Worm (Caenorhabditis elegans) whole organism, L1 larva: ENCODE results near the gene C25D7.9.
A peak's percentile ranks its signal among the peaks of the same experiment; 100 is the strongest.

Source experiments
- C04F5.9 ChIP-seq: sonication (generic microtip); optimal IDR thresholded peaks from 2 replicates; lab custom pipeline; 2016; ENCODE audit warnings: missing genetic modification characterization, missing compliant biosample characterization
- C34B4.2 ChIP-seq: sonication (generic microtip); optimal IDR thresholded peaks from 2 replicates; lab custom pipeline; 2017; ENCODE audit warnings: mild to moderate bottlenecking, missing genetic modification characterization, missing compliant biosample characterization
- Y116A8C.19 ChIP-seq: sonication (generic microtip); optimal IDR thresholded peaks from 2 replicates; lab custom pipeline; 2016; ENCODE audit warnings: missing compliant biosample characterization, missing genetic modification characterization, borderline replicate concordance
- aha-1 ChIP-seq: fragments of 150-350 bp; optimal IDR thresholded peaks from 2 replicates; lab custom pipeline; 2014; ENCODE audit warnings: missing biosample characterization, missing genetic modification characterization
- alr-1 ChIP-seq: fragments of 200-800 bp; sonication (Bioruptor generic); optimal IDR thresholded peaks from 2 replicates; lab custom pipeline; 2018; ENCODE audit warnings: borderline replicate concordance, mild to moderate bottlenecking, missing genetic modification characterization, missing compliant biosample characterization
- ceh-63 ChIP-seq: fragments of 200-800 bp; sonication (Bioruptor generic); optimal IDR thresholded peaks from 2 replicates; lab custom pipeline; 2018; ENCODE audit warnings: mild to moderate bottlenecking, missing genetic modification characterization, missing compliant biosample characterization
- ceh-8 ChIP-seq: fragments of 200-800 bp; sonication (Bioruptor generic); optimal IDR thresholded peaks from 2 replicates; lab custom pipeline; 2018; ENCODE audit warnings: mild to moderate bottlenecking, missing genetic modification characterization, moderate library complexity, missing compliant biosample characterization
- ceh-82 ChIP-seq, 3 experiments: fragments of 150-350 bp in 1 of 3; sonication (generic microtip) in 2 of 3; optimal IDR thresholded peaks; 2 replicates each; lab custom pipeline; 2014 to 2017; ENCODE audit warnings: missing biosample characterization in 3 of 3, missing genetic modification characterization in 3 of 3
- ceh-88 ChIP-seq: fragments of 200-800 bp; sonication (Bioruptor generic); IDR thresholded peaks from 2 replicates; pipeline ENCODE4 v1.3.6; 2022; ENCODE audit warnings: missing genetic modification characterization, missing compliant biosample characterization
- ces-1 ChIP-seq: fragments of 150-350 bp; optimal IDR thresholded peaks from 2 replicates; lab custom pipeline; 2014; ENCODE audit warnings: missing biosample characterization, missing genetic modification reagents, missing genetic modification characterization
- dpl-1 ChIP-seq, 3 experiments: fragments of 150-350 bp in 2 of 3; sonication (generic microtip) in 1 of 3; optimal IDR thresholded peaks; 2 replicates each; lab custom pipeline; 2014 to 2017; ENCODE audit warnings: missing biosample characterization in 3 of 3, missing genetic modification characterization in 3 of 3, missing genetic modification reagents in 3 of 3
- dsc-1 ChIP-seq: sonication (generic microtip); optimal IDR thresholded peaks from 2 replicates; lab custom pipeline; 2016; ENCODE audit warnings: mild to moderate bottlenecking, missing genetic modification characterization, missing compliant biosample characterization
- efl-1 ChIP-seq, 4 experiments: fragments of 150-350 bp; optimal IDR thresholded peaks in 3 of 4; peaks in 1 of 4; 1 replicate in 1 of 4; 2 replicates in 3 of 4; lab custom pipeline; 2014; ENCODE audit warnings: missing biosample characterization in 2 of 4, missing genetic modification characterization in 2 of 4, missing genetic modification reagents in 2 of 4
- egl-27 ChIP-seq, 2 experiments: fragments of 150-350 bp in 1 of 2; sonication (generic microtip); optimal IDR thresholded peaks; 3 replicates each; lab custom pipeline; 2017 to 2018; ENCODE audit warnings: missing biosample characterization in 2 of 2, missing genetic modification characterization in 2 of 2, missing genetic modification reagents in 2 of 2
- elt-3 ChIP-seq, 6 experiments: fragments of 150-350 bp in 1 of 6; sonication (generic microtip); optimal IDR thresholded peaks; 2 replicates each; lab custom pipeline; 2017 to 2018; ENCODE audit warnings: missing biosample characterization in 6 of 6, missing genetic modification characterization in 6 of 6, inconsistent platforms in 1 of 6
- fkh-10 ChIP-seq: sonication (generic microtip); optimal IDR thresholded peaks from 2 replicates; lab custom pipeline; 2017; ENCODE audit warnings: missing biosample characterization, missing genetic modification reagents, missing genetic modification characterization
- fos-1 ChIP-seq: fragments of 150-350 bp; optimal IDR thresholded peaks from 2 replicates; lab custom pipeline; 2014; ENCODE audit warnings: missing biosample characterization, missing genetic modification characterization
- grh-1 ChIP-seq: fragments of 200-800 bp; sonication (Bioruptor generic); IDR thresholded peaks from 2 replicates; pipeline ENCODE4 v1.3.6; 2022; ENCODE audit warnings: missing genetic modification reagents, missing genetic modification characterization, missing compliant biosample characterization
- hpl-2 ChIP-seq: fragments of 150-350 bp; optimal IDR thresholded peaks from 2 replicates; lab custom pipeline; 2014; ENCODE audit warnings: missing biosample characterization, missing genetic modification reagents, missing genetic modification characterization
- isw-1 ChIP-seq: fragments of 200-800 bp; sonication (Bioruptor generic); IDR thresholded peaks from 2 replicates; pipeline ENCODE4 v1.3.6; 2022; ENCODE audit warnings: missing genetic modification characterization, missing compliant biosample characterization
- lin-14 ChIP-seq: fragments of 200-800 bp; sonication (Bioruptor generic); optimal IDR thresholded peaks from 2 replicates; lab custom pipeline; 2018; ENCODE audit warnings: mild to moderate bottlenecking, missing genetic modification characterization, moderate library complexity, missing compliant biosample characterization
- lin-35 ChIP-seq, 2 experiments: fragments of 150-350 bp; optimal IDR thresholded peaks; 2 replicates each; lab custom pipeline; 2014; ENCODE audit warnings: missing biosample characterization in 2 of 2, missing genetic modification characterization in 2 of 2, missing genetic modification reagents in 2 of 2
- lir-3 ChIP-seq: sonication (generic microtip); optimal IDR thresholded peaks from 2 replicates; lab custom pipeline; 2016; ENCODE audit warnings: mild to moderate bottlenecking, missing genetic modification characterization, moderate library complexity, missing compliant biosample characterization; ENCODE audit not compliant: poor library complexity
- mab-9 ChIP-seq: fragments of 200-800 bp; sonication (Bioruptor generic); IDR thresholded peaks from 2 replicates; pipeline ENCODE4 v1.3.6; 2022; ENCODE audit warnings: missing genetic modification reagents, missing genetic modification characterization, missing compliant biosample characterization
- mef-2 ChIP-seq: fragments of 150-350 bp; optimal IDR thresholded peaks from 2 replicates; lab custom pipeline; 2014; ENCODE audit warnings: missing biosample characterization, missing genetic modification characterization
- mep-1 ChIP-seq: fragments of 150-350 bp; optimal IDR thresholded peaks from 2 replicates; lab custom pipeline; 2014; ENCODE audit warnings: missing biosample characterization, missing genetic modification characterization
- nhr-11 ChIP-seq: fragments of 150-350 bp; optimal IDR thresholded peaks from 2 replicates; lab custom pipeline; 2014; ENCODE audit warnings: missing biosample characterization, missing genetic modification characterization
- nhr-12 ChIP-seq: sonication (generic microtip); optimal IDR thresholded peaks from 2 replicates; lab custom pipeline; 2017; ENCODE audit warnings: missing biosample characterization, missing genetic modification characterization
- nhr-19 ChIP-seq: fragments of 200-800 bp; sonication (Bioruptor generic); conservative IDR thresholded peaks from 2 replicates; pipeline ENCODE4 v1.3.6; 2022; ENCODE audit warnings: missing genetic modification characterization, missing compliant biosample characterization
- nhr-47 ChIP-seq: sonication (generic microtip); optimal IDR thresholded peaks from 2 replicates; lab custom pipeline; 2016; ENCODE audit warnings: mild to moderate bottlenecking, missing genetic modification characterization, moderate library complexity, missing compliant biosample characterization
- pax-3 ChIP-seq: fragments of 200-800 bp; sonication (Bioruptor generic); optimal IDR thresholded peaks from 2 replicates; lab custom pipeline; 2018; ENCODE audit warnings: mild to moderate bottlenecking, missing genetic modification characterization, moderate library complexity, missing compliant biosample characterization
- rnt-1 ChIP-seq: sonication (generic microtip); optimal IDR thresholded peaks from 2 replicates; lab custom pipeline; 2016; ENCODE audit warnings: mild to moderate bottlenecking, missing genetic modification characterization, moderate library complexity, missing compliant biosample characterization
- snu-23 ChIP-seq: sonication (generic microtip); optimal IDR thresholded peaks from 2 replicates; lab custom pipeline; 2016; ENCODE audit warnings: missing genetic modification characterization, missing compliant biosample characterization
- swsn-7 ChIP-seq: sonication (generic microtip); optimal IDR thresholded peaks from 2 replicates; lab custom pipeline; 2016; ENCODE audit warnings: missing genetic modification characterization, missing compliant biosample characterization
- tlp-1 ChIP-seq: fragments of 150-350 bp; optimal IDR thresholded peaks from 2 replicates; lab custom pipeline; 2014; ENCODE audit warnings: missing biosample characterization, missing genetic modification characterization
- unc-30 ChIP-seq: sonication (generic microtip); optimal IDR thresholded peaks from 2 replicates; lab custom pipeline; 2017; ENCODE audit warnings: missing biosample characterization, missing genetic modification characterization
- unc-62 ChIP-seq: fragments of 150-350 bp; optimal IDR thresholded peaks from 2 replicates; lab custom pipeline; 2014; ENCODE audit warnings: missing biosample characterization, missing genetic modification reagents, missing genetic modification characterization
- unc-86 ChIP-seq: sonication (generic microtip); optimal IDR thresholded peaks from 2 replicates; lab custom pipeline; 2016; ENCODE audit warnings: missing genetic modification characterization, missing compliant biosample characterization
- zag-1 ChIP-seq: fragments of 150-350 bp; optimal IDR thresholded peaks from 2 replicates; lab custom pipeline; 2014; ENCODE audit warnings: missing biosample characterization, missing genetic modification characterization
- zip-4 ChIP-seq: fragments of 200-800 bp; sonication (Bioruptor generic); optimal IDR thresholded peaks from 2 replicates; lab custom pipeline; 2018; ENCODE audit warnings: mild to moderate bottlenecking, missing genetic modification characterization, moderate library complexity, missing compliant biosample characterization
- ztf-4 ChIP-seq: fragments of 150-350 bp; optimal IDR thresholded peaks from 2 replicates; lab custom pipeline; 2014; ENCODE audit warnings: missing biosample characterization, missing genetic modification characterization

The C25D7.9 gene

DNA sequence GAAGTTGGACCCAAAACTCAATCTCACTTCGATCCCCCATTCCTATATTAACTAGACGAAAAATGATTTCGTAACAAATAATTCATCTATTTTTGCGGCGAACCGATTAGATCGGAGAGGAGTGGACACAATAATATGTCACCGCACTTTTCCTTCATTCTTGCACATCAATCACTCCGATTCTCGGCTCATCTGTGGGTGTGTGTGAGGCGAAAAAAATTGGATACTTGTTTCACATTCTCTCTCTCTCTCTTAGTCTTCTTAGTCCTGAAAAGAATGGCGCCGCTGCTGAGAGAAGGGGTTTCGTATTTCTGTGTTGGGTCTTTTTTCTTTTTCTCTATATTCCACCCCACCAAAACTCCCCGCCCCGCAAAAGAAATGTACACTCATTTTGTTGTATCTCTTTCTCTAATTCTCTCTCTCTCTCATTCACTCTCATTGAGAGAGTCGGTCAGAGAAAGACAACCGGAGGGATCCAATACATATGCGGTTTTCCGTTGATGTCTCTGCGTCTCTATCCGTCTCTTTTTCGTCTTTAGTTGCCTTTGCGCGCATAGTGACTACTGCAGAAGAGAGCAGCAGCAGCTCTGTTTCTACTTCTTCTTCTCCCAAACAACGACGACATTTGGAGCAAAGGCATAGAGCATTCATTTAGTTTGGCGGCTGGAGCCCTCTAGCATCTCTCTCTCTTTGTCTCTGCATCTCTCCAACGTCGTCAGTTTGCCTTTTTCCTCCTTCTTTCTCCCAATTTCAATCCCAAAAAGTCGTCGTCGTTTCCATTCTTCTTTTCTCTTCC, 6.3 kb downstream of the C25D7.9 start, which contains the start of gene unc-76 (continued):
- TF ChIP-seq dpl-1 (GFP tag; optimal IDR thresholded peaks at IDR 0.05; lab: Kevin White, UChicago) (peak; percentile 49 to 59 (median 57)), pax-3 (peak; percentile 88), mef-2 (tag; lab: Kevin White, UChicago) (peak; percentile 55), rnt-1 (peak; percentile 95), C34B4.2 (tag; lab: Kevin White, UChicago) (no peak), zip-4 (GFP tag; lab: Kevin White, UChicago) (no peak), egl-27 (tag; optimal IDR thresholded peaks at IDR 0.05; lab: Kevin White, UChicago) (peak; percentile 58 to 76), zag-1 (tag; lab: Kevin White, UChicago) (peak; percentile 91), lin-14 (GFP tag; lab: Kevin White, UChicago) (peak; percentile 99), nhr-11 (peak; percentile 63), C04F5.9 (no peak), grh-1 (GFP tag; lab: Robert Waterston, UW) (no peak), isw-1 (GFP tag; lab: Robert Waterston, UW) (peak; percentile 68), nhr-19 (GFP tag; lab: Robert Waterston, UW) (peak; percentile 81), swsn-7 (tag; lab: Kevin White, UChicago) (peak; percentile 90), snu-23 (peak; percentile 90), alr-1 (no peak), dsc-1 (tag; lab: Kevin White, UChicago) (peak; percentile 89), mep-1 (tag; lab: Kevin White, UChicago) (peak; percentile 92), ztf-4 (tag; lab: Kevin White, UChicago) (peak; percentile 53), tlp-1 (tag; lab: Kevin White, UChicago) (no peak), fkh-10 (GFP tag; lab: Kevin White, UChicago) (peak; percentile 56), unc-62 (GFP tag; lab: Kevin White, UChicago) (no peak), ceh-88 (GFP tag; lab: Robert Waterston, UW) (no peak; the same call in 1 of the 2 replicates), unc-30 (no peak), fos-1 (tag; lab: Kevin White, UChicago) (peak; percentile 77), ceh-8 (GFP tag; lab: Kevin White, UChicago) (peak; percentile 58), nhr-12 (tag; lab: Kevin White, UChicago) (no peak), ceh-63 (no peak), lir-3 (tag; lab: Kevin White, UChicago) (peak; percentile 81), hpl-2 (no peak), mab-9 (GFP tag; lab: Robert Waterston, UW) (peak; percentile 74), nhr-47 (tag; lab: Kevin White, UChicago) (peak; percentile 88), ceh-82 (tag; optimal IDR thresholded peaks at IDR 0.05; lab: Kevin White, UChicago) (peak; percentile 49 to 84 (median 70)), Y116A8C.19 (tag; lab: Kevin White, UChicago) (no peak), ces-1 (GFP tag; lab: Kevin White, UChicago) (no peak), unc-86 (tag; lab: Kevin White, UChicago) (peak; percentile 92), elt-3 (tag; optimal IDR thresholded peaks at IDR 0.05; lab: Kevin White, UChicago) (no peak), aha-1 (tag; lab: Kevin White, UChicago) (peak; percentile 7), efl-1 (optimal IDR thresholded peaks at IDR 0.05; lab: Kevin White, UChicago) (peak; percentile 76 to 80), efl-1 (GFP tag; optimal IDR thresholded peaks at IDR 0.05 in 1 of 2; lab: Kevin White, UChicago) (peak; percentile 52 to 94), lin-35 (GFP tag; optimal IDR thresholded peaks at IDR 0.05; lab: Kevin White, UChicago) (peak; percentile 38 to 70)
- TF ChIP-seq, all 84 proteins: peak for 52
